Fruit fly (Drosophila melanogaster): ENCODE data around the gene CG16711.
A peak's percentile ranks its signal among the peaks of the same experiment; 100 is the strongest.

CG16711 gene

DNA sequence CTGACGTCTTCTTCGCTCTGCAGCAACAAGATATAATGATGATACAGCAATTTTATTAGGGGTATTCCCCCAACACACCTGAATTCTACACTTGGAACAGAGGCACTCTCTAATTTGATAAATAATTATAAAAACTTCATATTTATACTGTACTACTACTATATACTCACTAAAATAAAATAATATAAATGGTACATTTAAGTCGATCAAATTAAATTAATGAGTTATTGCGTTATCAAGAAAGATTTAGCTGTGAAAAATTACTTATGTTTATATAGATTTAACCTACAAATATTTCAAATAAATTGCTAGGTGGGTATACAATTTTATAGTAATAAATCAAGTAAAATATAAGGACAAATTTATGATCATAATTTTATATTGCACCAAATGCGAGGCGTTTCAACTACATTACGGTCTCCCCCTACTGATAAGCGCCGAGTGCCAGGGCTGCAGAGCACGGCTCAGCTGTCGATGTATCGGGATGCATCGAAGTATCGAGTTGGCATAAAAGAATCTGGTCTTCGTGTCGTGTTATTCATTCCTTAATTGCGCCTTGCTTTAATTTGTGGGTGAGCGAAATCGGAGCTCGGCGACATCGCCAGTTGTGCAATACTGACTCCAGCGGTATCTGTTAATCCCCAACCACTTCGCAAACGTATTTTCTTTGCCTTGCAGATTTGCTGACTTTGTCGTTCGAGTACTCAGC is 9.9 kb downstream of the CG16711 start, which contains the start of gene vsg (continued):
- TF ChIP-seq dati (GFP tag; IDR thresholded peaks at IDR 0.05) (no peak), chm (GFP tag; IDR thresholded peaks at IDR 0.05) (peak; percentile 52; the same call in 1 of the 2 replicates), CG7963 (GFP tag; IDR thresholded peaks at IDR 0.05; ENCODE audit: partially characterized antibody) (peak; percentile 84), Dp (GFP tag; optimal IDR thresholded peaks at IDR 0.05) (no peak), Bdp1 (GFP tag; optimal IDR thresholded peaks at IDR 0.05) (no peak), Hr51 (GFP tag; optimal IDR thresholded peaks at IDR 0.05) (peak in 1 of 2 experiments; percentile 87), bbx (GFP tag; IDR thresholded peaks at IDR 0.05; ENCODE audit: partially characterized antibody) (peak; percentile 96), Blimp-1 (GFP tag; optimal IDR thresholded peaks at IDR 0.05) (peak; percentile 69), hth (optimal IDR thresholded peaks at IDR 0.05) (no peak), CG3281 (GFP tag; optimal IDR thresholded peaks at IDR 0.05) (peak; percentile 77), mam (GFP tag; optimal IDR thresholded peaks at IDR 0.05) (peak; percentile 68), CG2116 (GFP tag; optimal IDR thresholded peaks at IDR 0.05) (peak; percentile 67), Mes4 (GFP tag; optimal IDR thresholded peaks at IDR 0.05) (no peak), CG7745 (tag; optimal IDR thresholded peaks at IDR 0.05) (no peak), ato (GFP tag; IDR thresholded peaks at IDR 0.05; ENCODE audit: partially characterized antibody) (peak; percentile 89), salm (tag; optimal IDR thresholded peaks at IDR 0.05) (peak; percentile 48), CG5245 (GFP tag; optimal IDR thresholded peaks at IDR 0.05) (peak; percentile 52), CG3847 (GFP tag; IDR thresholded peaks at IDR 0.05) (peak; percentile 62), CG12769 (tag; optimal IDR thresholded peaks at IDR 0.05) (no peak), CG3726 (GFP tag; IDR thresholded peaks at IDR 0.05) (no peak), corto (GFP tag; optimal IDR thresholded peaks at IDR 0.05) (no peak), cato (GFP tag; optimal IDR thresholded peaks at IDR 0.05; ENCODE audit: borderline replicate concordance) (peak; percentile 48), CG2875 (GFP tag; optimal IDR thresholded peaks at IDR 0.05) (peak; percentile 51), Poxn (GFP tag; IDR thresholded peaks at IDR 0.05) (no peak), CG4328 (GFP tag; optimal IDR thresholded peaks at IDR 0.05) (peak; percentile 79), CG10321 (GFP tag; IDR thresholded peaks at IDR 0.05) (no peak), PHDP (tag; optimal IDR thresholded peaks at IDR 0.05) (peak; percentile 78), Awh (GFP tag; IDR thresholded peaks at IDR 0.05) (0 out of 2 replicates have a peak, but pooled peaks have one; percentile 18), CG18011 (GFP tag; optimal IDR thresholded peaks at IDR 0.05) (no peak), CG4730 (GFP tag; IDR thresholded peaks at IDR 0.05) (peak; percentile 57; the same call in 1 of the 2 replicates), CG11696 (GFP tag; IDR thresholded peaks at IDR 0.05) (0 out of 2 replicates have a peak, but pooled peaks have one; percentile 22), CG4854 (GFP tag; optimal IDR thresholded peaks at IDR 0.05) (peak; percentile 6), Meics (GFP tag; optimal IDR thresholded peaks at IDR 0.05) (peak; percentile 85), CG8765 (GFP tag; IDR thresholded peaks at IDR 0.05) (peak; percentile 9; the same call in 1 of the 2 replicates), CG10959 (GFP tag; IDR thresholded peaks at IDR 0.05) (no peak), HLH3B (GFP tag; IDR thresholded peaks at IDR 0.05) (peak; percentile 61; the same call in 1 of the 2 replicates), Asciz (GFP tag; optimal IDR thresholded peaks at IDR 0.05) (no peak), Gug (GFP tag; IDR thresholded peaks at IDR 0.05) (peak; percentile 81; the same call in 3 of the 4 replicates), jigr1 (GFP tag; IDR thresholded peaks at IDR 0.05) (peak; percentile 56; the same call in 1 of the 3 replicates), zen (tag; optimal IDR thresholded peaks at IDR 0.05) (peak; percentile 58), ems (GFP tag; optimal IDR thresholded peaks at IDR 0.05) (peak; percentile 26), kah (GFP tag; optimal IDR thresholded peaks at IDR 0.05) (peak; percentile 61), Kr (GFP tag; optimal IDR thresholded peaks at IDR 0.05) (no peak), HLHmδ (GFP tag; optimal IDR thresholded peaks at IDR 0.05) (peak; percentile 10), CG34376 (GFP tag; optimal IDR thresholded peaks at IDR 0.05) (no peak), CG31441 (GFP tag; IDR thresholded peaks at IDR 0.05) (peak; percentile 94), CG10431 (GFP tag; optimal IDR thresholded peaks at IDR 0.05) (peak; percentile 49), chinmo (GFP tag; IDR thresholded peaks at IDR 0.05; ENCODE audit: partially characterized antibody) (peak; percentile 95; the same call in 3 of the 4 replicates)

Data from whole organism, embryonic.